Worm (Caenorhabditis elegans): ENCODE results near the gene srt-17.

DNA sequence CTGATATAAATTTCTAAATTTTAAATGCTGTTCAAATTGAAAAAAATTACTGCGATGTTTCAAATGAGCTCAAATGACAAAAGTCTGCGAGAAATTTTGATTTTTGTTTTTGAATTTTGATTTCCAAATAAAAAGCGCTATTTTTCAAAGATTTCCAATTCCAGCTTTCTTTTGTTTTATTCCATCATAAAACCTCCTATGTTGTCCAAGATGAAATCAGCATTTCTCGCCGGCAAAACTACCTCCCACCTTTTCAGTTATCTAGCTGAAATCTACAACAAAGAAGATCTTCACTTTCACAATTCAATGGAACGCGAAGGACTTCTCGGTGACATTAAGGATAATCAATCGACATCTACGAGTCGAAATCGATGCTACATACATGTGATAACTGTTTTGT lies 45.8 kb downstream of the srt-17 start, which contains the start of gene K06H6.4:
- TF ChIP-seq him-1 (tag; optimal IDR thresholded peaks at IDR 0.05) (no peak), W03F9.2 (tag; optimal IDR thresholded peaks at IDR 0.05) (no peak)
